Worm (Caenorhabditis elegans): ENCODE results near the gene AH9.6.

DNA sequence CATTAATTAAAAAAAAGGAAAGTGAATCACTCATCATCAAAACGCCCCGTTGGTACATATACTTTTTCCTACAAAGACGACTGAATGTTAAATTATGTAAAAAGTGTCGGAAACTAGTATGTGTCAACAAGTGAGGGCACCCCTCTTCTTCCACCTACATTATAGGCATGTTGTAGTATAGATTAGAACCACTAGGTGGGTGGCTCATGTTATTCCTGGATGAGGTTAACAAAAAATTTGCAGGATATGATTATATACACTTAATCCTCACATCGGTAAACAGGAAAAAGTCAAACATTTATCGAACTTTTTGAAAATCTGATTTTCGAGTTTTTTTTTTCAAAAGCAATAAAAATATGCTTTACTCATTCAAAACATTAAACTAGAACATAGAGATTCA lies 8.1 kb upstream of the AH9.6 start:
- TF ChIP-seq elt-3 (tag; optimal IDR thresholded peaks at IDR 0.05) (no peak), elt-1 (tag; optimal IDR thresholded peaks at IDR 0.05; ENCODE audit: borderline replicate concordance, insufficient read depth) (no peak), lin-32 (GFP tag; optimal IDR thresholded peaks at IDR 0.05) (no peak), ztf-11 (tag; optimal IDR thresholded peaks at IDR 0.05) (no peak), drap-1 (GFP tag; optimal IDR thresholded peaks at IDR 0.05) (no peak), unc-62 (GFP tag; optimal IDR thresholded peaks at IDR 0.05) (no peak), mls-2 (tag; optimal IDR thresholded peaks at IDR 0.05) (no peak), blmp-1 (tag; optimal IDR thresholded peaks at IDR 0.05) (no peak), pha-4 (tag; optimal IDR thresholded peaks at IDR 0.05) (no peak), lin-13 (tag; optimal IDR thresholded peaks at IDR 0.05) (no peak), ces-1 (GFP tag; optimal IDR thresholded peaks at IDR 0.05) (no peak), snpc-4 (tag; optimal IDR thresholded peaks at IDR 0.05) (no peak), zip-8 (tag; optimal IDR thresholded peaks at IDR 0.05) (no peak), flh-1 (GFP tag; optimal IDR thresholded peaks at IDR 0.05) (no peak)
